Worm (Caenorhabditis elegans) whole organism, L1 larva: ENCODE measurements around the gene Y54H5A.2.

Experiments used
- C04F5.9 ChIP-seq: sonication (generic microtip); optimal IDR thresholded peaks from 2 replicates; lab custom pipeline; 2016; ENCODE audit warnings: missing genetic modification characterization, missing compliant biosample characterization
- C16A3.4 ChIP-seq: fragments of 150-350 bp; optimal IDR thresholded peaks from 2 replicates; lab custom pipeline; 2014; ENCODE audit warnings: missing biosample characterization, missing genetic modification characterization
- aha-1 ChIP-seq: fragments of 150-350 bp; optimal IDR thresholded peaks from 2 replicates; lab custom pipeline; 2014; ENCODE audit warnings: missing biosample characterization, missing genetic modification characterization
- aly-2 ChIP-seq: fragments of 150-350 bp; optimal IDR thresholded peaks from 2 replicates; lab custom pipeline; 2014; ENCODE audit warnings: missing biosample characterization, missing genetic modification characterization
- ama-1 ChIP-seq: fragments of 150-350 bp; optimal IDR thresholded peaks from 2 replicates; lab custom pipeline; 2014
- blmp-1 ChIP-seq: fragments of 150-350 bp; optimal IDR thresholded peaks from 2 replicates; lab custom pipeline; 2014; ENCODE audit warnings: missing biosample characterization, missing genetic modification characterization
- ceh-8 ChIP-seq: fragments of 200-800 bp; sonication (Bioruptor generic); optimal IDR thresholded peaks from 2 replicates; lab custom pipeline; 2018; ENCODE audit warnings: mild to moderate bottlenecking, missing genetic modification characterization, moderate library complexity, missing compliant biosample characterization
- ceh-82 ChIP-seq, 3 experiments: fragments of 150-350 bp in 1 of 3; sonication (generic microtip) in 2 of 3; optimal IDR thresholded peaks; 2 replicates each; lab custom pipeline; 2014 to 2017; ENCODE audit warnings: missing biosample characterization in 3 of 3, missing genetic modification characterization in 3 of 3
- dpl-1 ChIP-seq, 3 experiments: fragments of 150-350 bp in 2 of 3; sonication (generic microtip) in 1 of 3; optimal IDR thresholded peaks; 2 replicates each; lab custom pipeline; 2014 to 2017; ENCODE audit warnings: missing biosample characterization in 3 of 3, missing genetic modification characterization in 3 of 3, missing genetic modification reagents in 3 of 3
- efl-1 ChIP-seq, 4 experiments: fragments of 150-350 bp; optimal IDR thresholded peaks in 3 of 4; peaks in 1 of 4; 1 replicate in 1 of 4; 2 replicates in 3 of 4; lab custom pipeline; 2014; ENCODE audit warnings: missing biosample characterization in 2 of 4, missing genetic modification characterization in 2 of 4, missing genetic modification reagents in 2 of 4
- elt-2 ChIP-seq: sonication (generic microtip); optimal IDR thresholded peaks from 2 replicates; lab custom pipeline; 2016; ENCODE audit warnings: missing genetic modification characterization, mild to moderate bottlenecking, inconsistent platforms, missing compliant biosample characterization, missing genetic modification reagents
- elt-3 ChIP-seq, 6 experiments: fragments of 150-350 bp in 1 of 6; sonication (generic microtip); optimal IDR thresholded peaks; 2 replicates each; lab custom pipeline; 2017 to 2018; ENCODE audit warnings: missing biosample characterization in 6 of 6, missing genetic modification characterization in 6 of 6, inconsistent platforms in 1 of 6
- fkh-4 ChIP-seq: sonication (generic microtip); optimal IDR thresholded peaks from 2 replicates; lab custom pipeline; 2016; ENCODE audit warnings: missing compliant biosample characterization, missing genetic modification characterization, borderline replicate concordance
- fos-1 ChIP-seq: fragments of 150-350 bp; optimal IDR thresholded peaks from 2 replicates; lab custom pipeline; 2014; ENCODE audit warnings: missing biosample characterization, missing genetic modification characterization
- hlh-4 ChIP-seq: sonication (generic microtip); optimal IDR thresholded peaks from 2 replicates; lab custom pipeline; 2016; ENCODE audit warnings: mild to moderate bottlenecking, missing genetic modification characterization, missing compliant biosample characterization
- hpl-2 ChIP-seq: fragments of 150-350 bp; optimal IDR thresholded peaks from 2 replicates; lab custom pipeline; 2014; ENCODE audit warnings: missing biosample characterization, missing genetic modification reagents, missing genetic modification characterization
- irx-1 ChIP-seq: sonication (generic microtip); optimal IDR thresholded peaks from 2 replicates; lab custom pipeline; 2016; ENCODE audit warnings: missing genetic modification characterization, missing compliant biosample characterization
- isw-1 ChIP-seq: fragments of 200-800 bp; sonication (Bioruptor generic); IDR thresholded peaks from 2 replicates; pipeline ENCODE4 v1.3.6; 2022; ENCODE audit warnings: missing genetic modification characterization, missing compliant biosample characterization
- lin-15B ChIP-seq: fragments of 150-350 bp; sonication (generic microtip); optimal IDR thresholded peaks from 3 replicates; lab custom pipeline; 2014; ENCODE audit warnings: missing biosample characterization, missing genetic modification characterization
- lin-35 ChIP-seq, 2 experiments: fragments of 150-350 bp; optimal IDR thresholded peaks; 2 replicates each; lab custom pipeline; 2014; ENCODE audit warnings: missing biosample characterization in 2 of 2, missing genetic modification characterization in 2 of 2, missing genetic modification reagents in 2 of 2
- lir-3 ChIP-seq: sonication (generic microtip); optimal IDR thresholded peaks from 2 replicates; lab custom pipeline; 2016; ENCODE audit warnings: mild to moderate bottlenecking, missing genetic modification characterization, moderate library complexity, missing compliant biosample characterization; ENCODE audit not compliant: poor library complexity
- lsy-2 ChIP-seq, 2 experiments: fragments of 150-350 bp; optimal IDR thresholded peaks; 2 replicates each; lab custom pipeline; 2014; ENCODE audit warnings: missing biosample characterization in 2 of 2, missing genetic modification characterization in 2 of 2
- mab-9 ChIP-seq: fragments of 200-800 bp; sonication (Bioruptor generic); IDR thresholded peaks from 2 replicates; pipeline ENCODE4 v1.3.6; 2022; ENCODE audit warnings: missing genetic modification reagents, missing genetic modification characterization, missing compliant biosample characterization
- mdl-1 ChIP-seq, 2 experiments: fragments of 150-350 bp; optimal IDR thresholded peaks; 2 replicates each; lab custom pipeline; 2014 to 2017; ENCODE audit warnings: missing biosample characterization in 2 of 2, missing genetic modification characterization in 2 of 2, inconsistent platforms in 1 of 2
- nhr-71 ChIP-seq: sonication (generic microtip); optimal IDR thresholded peaks from 2 replicates; lab custom pipeline; 2016; ENCODE audit warnings: mild to moderate bottlenecking, missing genetic modification characterization, moderate library complexity, missing compliant biosample characterization
- nhr-84 ChIP-seq: sonication (generic microtip); optimal IDR thresholded peaks from 2 replicates; lab custom pipeline; 2017; ENCODE audit warnings: missing biosample characterization, missing genetic modification characterization
- nhr-85 ChIP-seq: sonication (generic microtip); peaks from one replicate; lab custom pipeline; 2016; ENCODE audit warnings: missing genetic modification characterization, inconsistent platforms, missing compliant biosample characterization
- nhr-90 ChIP-seq: sonication (generic microtip); optimal IDR thresholded peaks from 2 replicates; lab custom pipeline; 2016; ENCODE audit warnings: mild to moderate bottlenecking, missing genetic modification characterization, missing compliant biosample characterization; ENCODE audit not compliant: poor library complexity
- pax-3 ChIP-seq: fragments of 200-800 bp; sonication (Bioruptor generic); optimal IDR thresholded peaks from 2 replicates; lab custom pipeline; 2018; ENCODE audit warnings: mild to moderate bottlenecking, missing genetic modification characterization, moderate library complexity, missing compliant biosample characterization
- swsn-7 ChIP-seq: sonication (generic microtip); optimal IDR thresholded peaks from 2 replicates; lab custom pipeline; 2016; ENCODE audit warnings: missing genetic modification characterization, missing compliant biosample characterization
- tlp-1 ChIP-seq: fragments of 150-350 bp; optimal IDR thresholded peaks from 2 replicates; lab custom pipeline; 2014; ENCODE audit warnings: missing biosample characterization, missing genetic modification characterization
- unc-30 ChIP-seq: sonication (generic microtip); optimal IDR thresholded peaks from 2 replicates; lab custom pipeline; 2017; ENCODE audit warnings: missing biosample characterization, missing genetic modification characterization
- ztf-4 ChIP-seq: fragments of 150-350 bp; optimal IDR thresholded peaks from 2 replicates; lab custom pipeline; 2014; ENCODE audit warnings: missing biosample characterization, missing genetic modification characterization

The Y54H5A.2 gene

ce11 chrIII:5149478-5149877, at the start of gene Y54H5A.2:
Gene Y54H5A.2, minus strand, starts transcription at chrIII:5149578.
- TF ChIP-seq fos-1 (tag; lab: Kevin White, UChicago) (no peak), ceh-82 (tag; optimal IDR thresholded peaks at IDR 0.05; lab: Kevin White, UChicago) (no peak)

- TF ChIP-seq pax-3 (no peak), ztf-4 (no peak), nhr-71 (tag; lab: Kevin White, UChicago) (peak; percentile 13), ama-1 (lab: Kevin White, UChicago) (peak; percentile 21), C16A3.4 (tag; lab: Kevin White, UChicago) (no peak), elt-2 (tag; lab: Kevin White, UChicago) (peak; percentile 5), tlp-1 (tag; lab: Kevin White, UChicago) (no peak), blmp-1 (no peak), aly-2 (peak; percentile 65), nhr-85 (tag; lab: Kevin White, UChicago) (peak; percentile 62), efl-1 (optimal IDR thresholded peaks at IDR 0.05; lab: Kevin White, UChicago) (peak in 1 of 2 experiments; percentile 0), efl-1 (GFP tag; optimal IDR thresholded peaks at IDR 0.05 in 1 of 2; lab: Kevin White, UChicago) (no peak)
Observed at ce11 chrIII:5196298-5197045, 47.1 kb upstream of the Y54H5A.2 start.

ce11 chrIII:5195690-5196089, 46.3 kb upstream of the Y54H5A.2 start, which contains the start of gene moc-6:
Gene moc-6, plus strand, starts transcription at chrIII:5195990.
- TF ChIP-seq efl-1 (optimal IDR thresholded peaks at IDR 0.05; lab: Kevin White, UChicago) (no peak), efl-1 (GFP tag; optimal IDR thresholded peaks at IDR 0.05 in 1 of 2; lab: Kevin White, UChicago) (peak in 1 of 2 experiments; percentile 66), elt-2 (tag; lab: Kevin White, UChicago) (no peak), elt-3 (tag; optimal IDR thresholded peaks at IDR 0.05; lab: Kevin White, UChicago) (peak in 1 of 6 experiments; percentile 10), nhr-90 (tag; lab: Kevin White, UChicago) (no peak), nhr-85 (tag; lab: Kevin White, UChicago) (peak; percentile 26), unc-30 (no peak)

- no peak for TF ChIP-seq nhr-85 (tag; lab: Kevin White, UChicago)
- peak; percentile 12 to 16 for TF ChIP-seq efl-1 (optimal IDR thresholded peaks at IDR 0.05; lab: Kevin White, UChicago)
- peak in 1 of 2 experiments; percentile 7 for TF ChIP-seq efl-1 (GFP tag; optimal IDR thresholded peaks at IDR 0.05 in 1 of 2; lab: Kevin White, UChicago)
- no peak for TF ChIP-seq ceh-8
- no peak for TF ChIP-seq aha-1
- TF ChIP-seq irx-1: no peak
- TF ChIP-seq blmp-1: peak; percentile 53
- TF ChIP-seq lsy-2 (tag; optimal IDR thresholded peaks at IDR 0.05; lab: Kevin White, UChicago): peak in 1 of 2 experiments; percentile 54
- no peak for TF ChIP-seq nhr-84 (tag; lab: Kevin White, UChicago)
- TF ChIP-seq C04F5.9 (tag; lab: Kevin White, UChicago): no peak
- no peak for TF ChIP-seq hpl-2 (GFP tag; lab: Kevin White, UChicago)
- no peak for TF ChIP-seq swsn-7 (tag; lab: Kevin White, UChicago)
- TF ChIP-seq lin-15B: no peak
- TF ChIP-seq elt-2 (tag; lab: Kevin White, UChicago): no peak
- TF ChIP-seq dpl-1 (GFP tag; optimal IDR thresholded peaks at IDR 0.05; lab: Kevin White, UChicago): peak; percentile 26 to 46 (median 27)
- no peak for TF ChIP-seq nhr-90 (tag; lab: Kevin White, UChicago)
- no peak for TF ChIP-seq mab-9
- TF ChIP-seq lin-35 (GFP tag; optimal IDR thresholded peaks at IDR 0.05; lab: Kevin White, UChicago): peak in 1 of 2 experiments; percentile 53
- TF ChIP-seq hlh-4: no peak
- TF ChIP-seq fkh-4 (tag; lab: Kevin White, UChicago): no peak
- no peak for TF ChIP-seq isw-1 (GFP tag; lab: Robert Waterston, UW)
- TF ChIP-seq mdl-1 (tag; optimal IDR thresholded peaks at IDR 0.05; lab: Kevin White, UChicago): no peak
- no peak for TF ChIP-seq lir-3
Observed at ce11 chrIII:5193266-5193665, 43.9 kb upstream of the Y54H5A.2 start.
